Worm (Caenorhabditis elegans): Measurements from ENCODE around the gene gmn-1.

ce11 chrIII:12247329-12247728 is 22.2 kb upstream of the gmn-1 start:
- TF ChIP-seq him-1 (tag; optimal IDR thresholded peaks at IDR 0.05) (no peak), dao-5 (tag; optimal IDR thresholded peaks at IDR 0.05) (no peak)

Measured in whole organism, L4/young adult.